Fruit fly (Drosophila melanogaster): ENCODE results near the gene CG12025.

Gene CG12025

DNA sequence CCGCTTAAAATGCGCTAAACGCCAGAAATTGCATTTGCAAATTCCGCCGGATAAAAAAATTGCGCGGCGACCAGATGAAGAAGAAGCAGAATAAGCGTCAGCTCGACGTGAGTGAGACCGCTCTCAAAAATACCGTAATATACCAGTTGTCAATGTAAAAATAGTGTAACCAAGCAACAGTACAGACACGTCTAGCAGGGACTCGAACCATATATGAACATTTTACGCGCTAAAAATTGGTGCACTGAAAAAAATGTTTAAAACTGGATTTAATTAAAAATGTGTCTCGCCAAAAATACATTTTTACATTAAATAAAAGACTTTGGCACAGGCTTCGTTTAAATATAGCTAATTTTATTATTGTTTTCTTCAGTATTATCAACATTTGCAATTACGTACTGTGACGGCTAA is 11.0 kb downstream of the CG12025 start, which contains the start of gene dre4:
Gene dre4 (minus strand): TSS at position 98 of the 411 bp plus-strand sequence.
- TF ChIP-seq CG9948 (tag; optimal IDR thresholded peaks at IDR 0.05) (peak; percentile 51), D1 (tag; optimal IDR thresholded peaks at IDR 0.05) (no peak), CG8301 (tag; optimal IDR thresholded peaks at IDR 0.05) (peak; percentile 71), fd96Ca (GFP tag; IDR thresholded peaks at IDR 0.05) (0 out of 3 replicates have a peak, but pooled peaks have one; percentile 17), CG17806 (tag; optimal IDR thresholded peaks at IDR 0.05) (peak; percentile 67), Snoo (tag; optimal IDR thresholded peaks at IDR 0.05) (peak; percentile 66), CG4496 (GFP tag; IDR thresholded peaks at IDR 0.05) (peak; percentile 60), Pif1B (GFP tag; optimal IDR thresholded peaks at IDR 0.05) (no peak), CG15710 (tag; optimal IDR thresholded peaks at IDR 0.05) (peak; percentile 47), EcR (GFP tag; optimal IDR thresholded peaks at IDR 0.05) (peak; percentile 68), CG8159 (tag; optimal IDR thresholded peaks at IDR 0.05) (peak; percentile 65), Pif1A (GFP tag; optimal IDR thresholded peaks at IDR 0.05) (no peak), CG14655 (GFP tag; optimal IDR thresholded peaks at IDR 0.05) (no peak), CG13204 (GFP tag; optimal IDR thresholded peaks at IDR 0.05) (no peak), CG34367 (tag; optimal IDR thresholded peaks at IDR 0.05) (peak; percentile 48), Ets98B (GFP tag; IDR thresholded peaks at IDR 0.05) (peak; percentile 62), rn (GFP tag; IDR thresholded peaks at IDR 0.05) (peak; percentile 41; the same call in 1 of the 2 replicates), CG12605 (GFP tag; IDR thresholded peaks at IDR 0.05) (peak; percentile 61)

DNA sequence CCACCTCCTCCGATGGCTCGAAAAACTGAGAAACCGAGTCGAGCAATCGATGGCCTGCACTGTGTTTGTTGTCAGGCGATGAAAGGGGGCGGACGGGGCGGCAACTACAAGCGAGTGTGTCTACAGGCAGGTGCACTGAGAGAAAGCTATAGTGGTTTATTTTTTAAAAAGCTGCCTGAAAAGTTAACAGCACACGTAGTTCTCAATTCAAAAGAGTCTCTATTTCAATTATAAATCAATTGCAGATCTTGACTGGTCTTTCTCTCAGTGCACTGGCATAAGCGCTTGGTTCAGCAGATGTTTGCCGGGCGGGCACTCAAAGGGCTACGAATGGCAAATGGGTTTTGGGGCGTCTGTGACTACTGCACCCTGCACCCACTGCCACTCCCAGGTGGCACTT is 15.5 kb downstream of the CG12025 start:
- TF ChIP-seq CG4496 (GFP tag; IDR thresholded peaks at IDR 0.05) (peak; percentile 83; the same call in 2 of the 3 replicates), Ets98B (GFP tag; IDR thresholded peaks at IDR 0.05) (peak; percentile 66; the same call in 1 of the 2 replicates), fd96Ca (GFP tag; IDR thresholded peaks at IDR 0.05) (peak; percentile 79; the same call in 2 of the 3 replicates), CG34367 (tag; optimal IDR thresholded peaks at IDR 0.05) (no peak), Pif1B (GFP tag; optimal IDR thresholded peaks at IDR 0.05) (peak; percentile 35), CG8159 (tag; optimal IDR thresholded peaks at IDR 0.05) (peak; percentile 45), CG32121 (GFP tag; IDR thresholded peaks at IDR 0.05) (peak; percentile 32; the same call in 1 of the 2 replicates), Pif1A (GFP tag; optimal IDR thresholded peaks at IDR 0.05) (no peak), gl (tag; optimal IDR thresholded peaks at IDR 0.05) (no peak), CG12605 (GFP tag; IDR thresholded peaks at IDR 0.05) (peak; percentile 62; the same call in 1 of the 2 replicates), CG17806 (tag; optimal IDR thresholded peaks at IDR 0.05) (peak; percentile 30), rn (GFP tag; IDR thresholded peaks at IDR 0.05) (peak; percentile 62; the same call in 1 of the 2 replicates), CG9948 (tag; optimal IDR thresholded peaks at IDR 0.05) (peak; percentile 7), Snoo (tag; optimal IDR thresholded peaks at IDR 0.05) (no peak), CG15710 (tag; optimal IDR thresholded peaks at IDR 0.05) (no peak), CG10348 (GFP tag; IDR thresholded peaks at IDR 0.05) (no peak), EcR (GFP tag; optimal IDR thresholded peaks at IDR 0.05) (no peak), CG13204 (GFP tag; optimal IDR thresholded peaks at IDR 0.05) (no peak), CG14655 (GFP tag; optimal IDR thresholded peaks at IDR 0.05) (peak; percentile 71), CG8301 (tag; optimal IDR thresholded peaks at IDR 0.05) (peak; percentile 52), D1 (tag; optimal IDR thresholded peaks at IDR 0.05) (no peak)

DNA sequence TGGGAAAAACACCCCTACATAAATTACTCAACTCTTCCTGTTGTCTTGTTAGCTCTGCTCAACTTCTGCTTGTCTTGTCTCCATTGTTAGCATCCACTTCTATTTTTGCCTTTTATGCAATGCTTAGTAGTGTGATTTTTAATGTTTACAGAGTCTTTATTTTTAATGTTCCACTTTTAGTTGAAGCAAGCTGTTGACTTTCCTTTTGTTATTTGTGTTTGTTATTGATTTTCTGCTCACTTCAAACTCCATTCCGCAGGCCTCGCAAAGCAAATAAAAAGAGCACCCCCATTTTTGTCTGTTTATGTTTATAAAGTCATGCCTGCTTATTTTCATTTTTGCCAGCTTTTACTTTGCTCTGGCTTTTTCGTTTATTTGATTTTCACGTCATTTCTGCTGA is 16.7 kb downstream of the CG12025 start:
- TF ChIP-seq CG32121 (GFP tag; IDR thresholded peaks at IDR 0.05) = no peak
- no peak for TF ChIP-seq CG4496 (GFP tag; IDR thresholded peaks at IDR 0.05)
- no peak for TF ChIP-seq CG14655 (GFP tag; optimal IDR thresholded peaks at IDR 0.05)
- no peak for TF ChIP-seq EcR (GFP tag; optimal IDR thresholded peaks at IDR 0.05)
- no peak for TF ChIP-seq Pif1B (GFP tag; optimal IDR thresholded peaks at IDR 0.05)
- TF ChIP-seq CG34367 (tag; optimal IDR thresholded peaks at IDR 0.05) = no peak
- TF ChIP-seq gl (tag; optimal IDR thresholded peaks at IDR 0.05) = no peak

DNA sequence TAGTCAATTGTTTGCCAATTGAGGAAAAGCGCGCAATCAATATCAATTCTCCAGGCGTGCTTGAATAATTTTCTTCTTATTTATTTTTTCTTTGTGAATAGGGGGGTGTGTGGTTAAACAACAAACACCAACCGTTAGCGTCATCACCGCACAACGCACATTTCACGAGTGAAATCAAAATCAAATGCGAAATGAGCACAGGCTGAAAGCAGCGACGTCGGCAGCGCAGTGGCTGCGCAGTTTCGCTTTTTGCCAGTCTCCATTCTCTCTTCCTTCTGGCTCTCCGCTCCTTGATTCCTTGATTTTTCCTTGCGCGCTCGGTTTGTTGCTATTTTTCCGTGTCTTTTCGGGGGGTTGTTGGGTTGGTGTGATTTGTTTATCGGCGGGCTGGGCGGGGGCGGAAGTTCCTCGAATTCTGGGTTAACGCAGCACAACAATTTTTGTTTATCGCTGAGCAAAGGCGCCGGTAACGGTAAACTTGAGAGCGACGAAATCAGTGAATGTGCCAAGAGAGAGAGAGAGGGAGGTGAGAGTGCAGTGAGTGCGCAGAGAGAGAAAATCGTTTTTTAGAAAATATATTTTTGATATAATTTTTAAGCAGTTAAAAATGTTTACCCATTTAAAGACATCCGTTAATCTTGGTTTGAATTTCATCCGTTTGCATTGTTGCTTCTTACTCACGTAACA is 17.8 kb downstream of the CG12025 start, which contains the start of gene CG13937:
Gene CG13937 (minus strand): TSS at position 174 of the 687 bp plus-strand sequence.
- TF ChIP-seq Ets98B (GFP tag; IDR thresholded peaks at IDR 0.05) (no peak), CG32121 (GFP tag; IDR thresholded peaks at IDR 0.05) (no peak), CG12605 (GFP tag; IDR thresholded peaks at IDR 0.05) (no peak), CG9948 (tag; optimal IDR thresholded peaks at IDR 0.05) (no peak), CG14655 (GFP tag; optimal IDR thresholded peaks at IDR 0.05) (no peak), CG34367 (tag; optimal IDR thresholded peaks at IDR 0.05) (no peak), CG15710 (tag; optimal IDR thresholded peaks at IDR 0.05) (no peak), rn (GFP tag; IDR thresholded peaks at IDR 0.05) (no peak), Pif1A (GFP tag; optimal IDR thresholded peaks at IDR 0.05) (no peak), CG4496 (GFP tag; IDR thresholded peaks at IDR 0.05) (no peak), Pif1B (GFP tag; optimal IDR thresholded peaks at IDR 0.05) (no peak), D1 (tag; optimal IDR thresholded peaks at IDR 0.05) (no peak), CG10348 (GFP tag; IDR thresholded peaks at IDR 0.05) (no peak), EcR (GFP tag; optimal IDR thresholded peaks at IDR 0.05) (no peak), CG13204 (GFP tag; optimal IDR thresholded peaks at IDR 0.05) (no peak)

DNA sequence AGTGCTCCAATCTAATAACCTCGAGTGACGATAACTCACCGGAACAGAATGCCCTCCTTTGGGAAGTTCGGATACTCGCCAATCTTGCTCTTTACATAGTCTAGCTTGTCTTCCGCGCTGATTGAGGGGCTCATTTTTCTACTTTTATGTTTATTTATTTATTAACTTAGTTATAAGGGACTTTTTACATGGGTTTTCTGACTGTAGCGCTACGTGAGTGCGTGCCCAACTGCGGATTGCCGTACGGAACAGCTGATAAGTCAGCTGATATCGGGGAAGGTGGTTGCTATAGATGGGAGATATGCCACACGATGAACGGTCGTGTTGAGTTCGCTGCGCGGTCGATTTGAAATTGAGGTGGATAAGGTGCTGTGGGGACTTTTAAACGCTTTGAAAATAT is 19.4 kb downstream of the CG12025 start, which contains the start of gene Aprt:
Gene Aprt (minus strand): TSS at position 368 of the 400 bp plus-strand sequence.
- TF ChIP-seq EcR (GFP tag; optimal IDR thresholded peaks at IDR 0.05) = peak; percentile 2
- no peak for TF ChIP-seq CG10348 (GFP tag; IDR thresholded peaks at IDR 0.05)
- TF ChIP-seq Pif1B (GFP tag; optimal IDR thresholded peaks at IDR 0.05) = peak; percentile 8

DNA sequence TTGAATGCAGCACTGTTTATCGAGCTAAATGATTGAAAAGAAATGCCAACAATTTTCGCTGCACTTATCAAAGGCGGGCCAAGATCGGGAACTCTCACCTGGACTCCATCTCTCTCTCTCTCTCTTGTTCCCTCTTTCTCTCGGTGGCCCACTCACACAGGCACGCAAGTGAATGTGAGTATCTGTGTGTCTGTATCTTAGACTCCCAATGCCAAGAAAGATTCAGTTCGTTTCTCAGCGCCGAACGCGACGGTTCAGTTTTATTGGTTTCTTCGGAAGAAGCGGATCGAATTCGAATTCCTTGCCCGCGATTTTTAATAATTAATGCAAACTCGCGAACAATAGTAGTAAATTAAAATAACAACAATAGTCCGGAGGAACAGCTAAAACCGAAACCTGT is 20.2 kb downstream of the CG12025 start, which contains the start of gene Tmhs:
Gene Tmhs (plus strand): TSS at position 222 of the 400 bp plus-strand sequence.
- TF ChIP-seq CG4496 (GFP tag; IDR thresholded peaks at IDR 0.05) (no peak), Ets98B (GFP tag; IDR thresholded peaks at IDR 0.05) (peak; percentile 19; the same call in 1 of the 2 replicates), CG34367 (tag; optimal IDR thresholded peaks at IDR 0.05) (no peak), CG17806 (tag; optimal IDR thresholded peaks at IDR 0.05) (no peak), CG32121 (GFP tag; IDR thresholded peaks at IDR 0.05) (no peak)

Measured in whole organism, pupa.